Fruit fly (Drosophila melanogaster) whole organism, embryonic: ENCODE results near the gene CG42819.

Experiments used
- B-H1 ChIP-seq: fragments of 200-800 bp; sonication (Bioruptor generic); IDR thresholded peaks from 3 replicates; pipeline ENCODE4 v1.3.6; 2022; ENCODE audit warnings: missing biosample characterization, missing genetic modification characterization
- CG10147 ChIP-seq: fragments of 200-800 bp; sonication (Bioruptor generic); optimal IDR thresholded peaks from 2 replicates; lab custom pipeline; 2019; ENCODE audit warnings: missing biosample characterization, mild to moderate bottlenecking, missing genetic modification characterization, moderate library complexity
- CG10543 ChIP-seq: fragments of 200-800 bp; sonication (Bioruptor generic); optimal IDR thresholded peaks from 3 replicates; lab custom pipeline; 2017; ENCODE audit warnings: missing biosample characterization, mild to moderate bottlenecking, missing genetic modification characterization, moderate library complexity
- CG11093 ChIP-seq: fragments of 200-800 bp; sonication (Bioruptor generic); IDR thresholded peaks from 3 replicates; pipeline ENCODE4 v1.3.6; 2022; ENCODE audit warnings: missing biosample characterization, missing genetic modification characterization
- CG11398 ChIP-seq: fragments of 200-800 bp; sonication (Bioruptor generic); optimal IDR thresholded peaks from 2 replicates; lab custom pipeline; 2016; ENCODE audit warnings: missing biosample characterization, missing genetic modification characterization
- CG11695 ChIP-seq: fragments of 200-800 bp; sonication (Bioruptor generic); IDR thresholded peaks from 3 replicates; pipeline ENCODE4 v1.3.6; 2022; ENCODE audit warnings: missing biosample characterization, missing genetic modification characterization
- CG12155 ChIP-seq: fragments of 200-800 bp; sonication (Bioruptor generic); optimal IDR thresholded peaks from 3 replicates; lab custom pipeline; 2016; ENCODE audit warnings: missing biosample characterization, missing genetic modification characterization
- CG12769 ChIP-seq: fragments of 200-800 bp; sonication (Bioruptor generic); optimal IDR thresholded peaks from 2 replicates; lab custom pipeline; 2019; ENCODE audit warnings: missing biosample characterization, mild to moderate bottlenecking, missing genetic modification characterization, moderate library complexity
- CG13296 ChIP-seq: fragments of 200-800 bp; sonication (Bioruptor generic); optimal IDR thresholded peaks from 3 replicates; lab custom pipeline; 2018; ENCODE audit warnings: missing biosample characterization, mild to moderate bottlenecking, missing genetic modification characterization
- CG14860 ChIP-seq: fragments of 200-800 bp; sonication (Bioruptor generic); IDR thresholded peaks from 3 replicates; pipeline ENCODE4 v1.3.6; 2022; ENCODE audit warnings: missing biosample characterization, missing genetic modification characterization; ENCODE audit not compliant: partially characterized antibody
- CG15011 ChIP-seq: fragments of 200-800 bp; sonication (Bioruptor generic); optimal IDR thresholded peaks from 3 replicates; lab custom pipeline; 2018; ENCODE audit warnings: missing biosample characterization, mild to moderate bottlenecking, missing genetic modification characterization
- CG17612 ChIP-seq: fragments of 200-800 bp; sonication (Bioruptor generic); IDR thresholded peaks from 2 replicates; pipeline ENCODE4 v1.3.6; 2022; ENCODE audit warnings: missing biosample characterization, missing genetic modification characterization
- CG18764 ChIP-seq: fragments of 200-800 bp; sonication (Bioruptor generic); optimal IDR thresholded peaks from 3 replicates; lab custom pipeline; 2016; ENCODE audit warnings: missing biosample characterization, missing genetic modification characterization
- CG2129 ChIP-seq: fragments of 200-800 bp; sonication (Bioruptor generic); IDR thresholded peaks from 2 replicates; pipeline ENCODE4 v1.3.6; 2022; ENCODE audit warnings: missing biosample characterization, missing genetic modification characterization; ENCODE audit not compliant: partially characterized antibody
- CG2199 ChIP-seq: fragments of 200-800 bp; sonication (Bioruptor generic); IDR thresholded peaks from 3 replicates; pipeline ENCODE4 v1.3.6; 2022; ENCODE audit warnings: missing biosample characterization, missing genetic modification characterization
- CG2678 ChIP-seq: fragments of 200-800 bp; sonication (Bioruptor generic); optimal IDR thresholded peaks from 3 replicates; lab custom pipeline; 2019; ENCODE audit warnings: missing biosample characterization, mild to moderate bottlenecking, missing genetic modification characterization, moderate library complexity
- CG30431 ChIP-seq: fragments of 200-800 bp; sonication (Bioruptor generic); optimal IDR thresholded peaks from 2 replicates; lab custom pipeline; 2017; ENCODE audit warnings: missing biosample characterization, missing genetic modification characterization
- CG3995 ChIP-seq: fragments of 200-800 bp; sonication (Bioruptor generic); optimal IDR thresholded peaks from 3 replicates; lab custom pipeline; 2016; ENCODE audit warnings: missing biosample characterization, missing genetic modification characterization
- CG4328 ChIP-seq: fragments of 200-800 bp; sonication (Bioruptor generic); optimal IDR thresholded peaks from 3 replicates; lab custom pipeline; 2017; ENCODE audit warnings: missing biosample characterization, missing genetic modification reagents, missing genetic modification characterization
- CG4707 ChIP-seq: fragments of 200-800 bp; sonication (Bioruptor generic); optimal IDR thresholded peaks from 2 replicates; lab custom pipeline; 2018; ENCODE audit warnings: missing biosample characterization, mild to moderate bottlenecking, missing genetic modification characterization, moderate library complexity
- CG4854 ChIP-seq: fragments of 200-800 bp; sonication (Bioruptor generic); optimal IDR thresholded peaks from 2 replicates; lab custom pipeline; 2016; ENCODE audit warnings: missing biosample characterization, missing genetic modification characterization, inconsistent platforms
- CG6765 ChIP-seq: fragments of 200-800 bp; sonication (Bioruptor generic); optimal IDR thresholded peaks from 3 replicates; lab custom pipeline; 2017; ENCODE audit warnings: missing biosample characterization, mild to moderate bottlenecking, missing genetic modification characterization
- CG7357 ChIP-seq: fragments of 200-800 bp; sonication (Bioruptor generic); IDR thresholded peaks from 3 replicates; pipeline ENCODE4 v1.3.6; 2022; ENCODE audit warnings: missing biosample characterization, missing genetic modification characterization
- CG7745 ChIP-seq: fragments of 200-800 bp; sonication (Bioruptor generic); optimal IDR thresholded peaks from 2 replicates; lab custom pipeline; 2018; ENCODE audit warnings: missing biosample characterization, mild to moderate bottlenecking, missing genetic modification characterization, moderate library complexity
- Fer3 ChIP-seq: fragments of 200-800 bp; sonication (Bioruptor generic); optimal IDR thresholded peaks from 2 replicates; lab custom pipeline; 2018; ENCODE audit warnings: missing biosample characterization, mild to moderate bottlenecking, missing genetic modification characterization, moderate library complexity
- Gsc ChIP-seq: fragments of 200-800 bp; sonication (Bioruptor generic); IDR thresholded peaks from 2 replicates; pipeline ENCODE4 v1.3.6; 2022; ENCODE audit warnings: missing biosample characterization, missing genetic modification characterization
- HLH3B ChIP-seq: fragments of 200-800 bp; sonication (Bioruptor generic); IDR thresholded peaks from 2 replicates; pipeline ENCODE4 v1.3.6; 2022; ENCODE audit warnings: missing biosample characterization, missing genetic modification characterization
- Hr51 ChIP-seq, 2 experiments: fragments of 200-800 bp; sonication (Bioruptor generic); optimal IDR thresholded peaks; 2 replicates in 1 of 2; 3 replicates in 1 of 2; lab custom pipeline; 2016 to 2018; ENCODE audit warnings: missing biosample characterization in 2 of 2, missing genetic modification characterization in 2 of 2, mild to moderate bottlenecking in 1 of 2, moderate library complexity in 1 of 2
- NC2β ChIP-seq: fragments of 200-800 bp; sonication (Bioruptor generic); optimal IDR thresholded peaks from 2 replicates; lab custom pipeline; 2016; ENCODE audit warnings: missing biosample characterization, missing genetic modification characterization
- Nf-YB ChIP-seq: fragments of 200-800 bp; sonication (Bioruptor generic); optimal IDR thresholded peaks from 3 replicates; lab custom pipeline; 2019; ENCODE audit warnings: missing biosample characterization, mild to moderate bottlenecking, missing genetic modification characterization, moderate library complexity
- Rx ChIP-seq: fragments of 200-800 bp; sonication (Bioruptor generic); IDR thresholded peaks from 2 replicates; pipeline ENCODE4 v1.3.6; 2022; ENCODE audit warnings: missing biosample characterization, missing genetic modification characterization
- YL-1 ChIP-seq: fragments of 200-800 bp; sonication (Bioruptor generic); optimal IDR thresholded peaks from 3 replicates; lab custom pipeline; 2017; ENCODE audit warnings: missing biosample characterization, mild to moderate bottlenecking, missing genetic modification characterization
- abd-A ChIP-seq: fragments of 200-800 bp; sonication (Bioruptor generic); optimal IDR thresholded peaks from 3 replicates; lab custom pipeline; 2019; ENCODE audit warnings: missing biosample characterization, mild to moderate bottlenecking, missing genetic modification characterization, moderate library complexity
- al ChIP-seq: fragments of 200-800 bp; sonication (Bioruptor generic); IDR thresholded peaks from 2 replicates; pipeline ENCODE4 v1.3.6; 2022; ENCODE audit warnings: missing biosample characterization, missing genetic modification characterization
- bbx ChIP-seq: fragments of 200-800 bp; sonication (Bioruptor generic); IDR thresholded peaks from 2 replicates; pipeline ENCODE4 v1.3.6; 2022; ENCODE audit warnings: missing biosample characterization, missing genetic modification characterization; ENCODE audit not compliant: partially characterized antibody
- ci ChIP-seq: fragments of 200-800 bp; sonication (Bioruptor generic); IDR thresholded peaks from 3 replicates; pipeline ENCODE4 v1.3.6; 2022; ENCODE audit warnings: missing biosample characterization, missing genetic modification characterization
- gem ChIP-seq: fragments of 200-800 bp; sonication (Bioruptor generic); optimal IDR thresholded peaks from 2 replicates; lab custom pipeline; 2019; ENCODE audit warnings: missing biosample characterization, mild to moderate bottlenecking, missing genetic modification characterization, moderate library complexity
- gt ChIP-seq: fragments of 200-800 bp; sonication (Bioruptor generic); IDR thresholded peaks from 2 replicates; pipeline ENCODE4 v1.3.6; 2022; ENCODE audit warnings: missing biosample characterization, missing genetic modification characterization
- jing ChIP-seq: fragments of 200-800 bp; sonication (Bioruptor generic); optimal IDR thresholded peaks from 2 replicates; lab custom pipeline; 2018; ENCODE audit warnings: missing biosample characterization, mild to moderate bottlenecking, missing genetic modification characterization
- onecut ChIP-seq: fragments of 200-800 bp; sonication (Bioruptor generic); IDR thresholded peaks from 2 replicates; pipeline ENCODE4 v1.3.6; 2022; ENCODE audit warnings: missing biosample characterization, missing genetic modification characterization
- pb ChIP-seq: fragments of 200-800 bp; sonication (Bioruptor generic); optimal IDR thresholded peaks from 3 replicates; lab custom pipeline; 2016; ENCODE audit warnings: missing biosample characterization, missing genetic modification characterization
- repo ChIP-seq: fragments of 200-800 bp; sonication (Bioruptor generic); optimal IDR thresholded peaks from 2 replicates; lab custom pipeline; 2016; ENCODE audit warnings: missing biosample characterization, missing genetic modification characterization
- sens ChIP-seq: fragments of 200-800 bp; sonication (Bioruptor generic); peaks from one replicate; lab custom pipeline; 2016; ENCODE audit warnings: missing biosample characterization, missing genetic modification characterization
- tna ChIP-seq: fragments of 200-800 bp; sonication (Bioruptor generic); IDR thresholded peaks from 2 replicates; pipeline ENCODE4 v1.3.6; 2022; ENCODE audit warnings: missing biosample characterization, missing genetic modification characterization; ENCODE audit not compliant: partially characterized antibody
- trem ChIP-seq: fragments of 200-800 bp; optimal IDR thresholded peaks from 3 replicates; lab custom pipeline; 2019; ENCODE audit warnings: missing biosample characterization, mild to moderate bottlenecking, missing genetic modification characterization, moderate library complexity
- twi ChIP-seq: fragments of 200-800 bp; optimal IDR thresholded peaks from 2 replicates; lab custom pipeline; 2019; ENCODE audit warnings: missing biosample characterization, mild to moderate bottlenecking, missing genetic modification characterization, moderate library complexity
- tx ChIP-seq: fragments of 200-800 bp; sonication (Bioruptor generic); optimal IDR thresholded peaks from 2 replicates; lab custom pipeline; 2016; ENCODE audit warnings: missing biosample characterization, missing genetic modification characterization
- zf30C ChIP-seq: fragments of 200-800 bp; sonication (Bioruptor generic); optimal IDR thresholded peaks from 3 replicates; lab custom pipeline; 2018; ENCODE audit warnings: missing biosample characterization, mild to moderate bottlenecking, missing genetic modification characterization

CG42819 gene

DNA sequence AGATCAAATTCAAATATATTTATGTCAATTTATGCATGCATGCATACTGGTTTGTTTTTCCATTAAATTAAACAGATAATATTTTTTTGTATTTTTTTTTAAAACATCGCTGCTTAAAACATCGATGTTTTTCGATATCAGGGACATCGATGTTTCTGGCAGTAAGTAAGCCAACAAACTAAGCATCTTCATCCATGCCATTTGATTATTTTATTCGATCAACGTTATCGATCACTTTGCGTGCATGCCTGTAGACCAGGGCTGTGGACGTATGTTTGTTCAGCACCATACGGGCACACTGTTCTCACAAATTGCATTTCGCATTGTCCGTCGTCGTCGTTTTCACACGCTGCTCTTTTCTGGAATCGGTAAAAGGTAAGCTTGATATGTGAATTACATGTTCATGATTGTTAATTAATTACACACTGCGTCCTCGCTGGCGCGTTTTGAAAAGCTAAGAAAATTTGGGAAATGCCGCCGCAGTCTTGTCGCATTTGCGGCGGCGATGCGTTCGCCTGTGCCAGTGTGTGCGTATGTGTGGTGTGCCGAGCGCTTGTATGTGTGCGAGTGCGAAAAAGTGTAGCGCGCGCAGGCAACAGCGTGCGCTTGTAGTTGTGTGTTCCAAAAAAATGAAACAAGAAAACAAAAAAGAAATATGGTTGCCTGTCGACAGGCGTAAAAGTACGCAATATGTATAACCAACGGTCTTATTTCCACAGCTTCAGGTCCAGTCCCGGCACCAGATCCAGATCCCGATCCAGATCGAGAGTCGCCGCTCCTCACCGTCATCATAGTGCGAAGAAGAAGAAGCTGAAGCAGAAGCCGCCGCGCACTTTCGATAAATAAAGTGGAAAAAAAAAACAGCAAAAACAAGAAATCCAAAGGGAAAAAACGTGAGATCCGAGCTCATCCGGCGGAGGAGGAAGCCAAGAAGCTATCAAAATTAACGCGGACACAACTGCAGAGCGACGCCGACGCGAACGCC, 14.4 kb upstream of the CG42819 start, which contains the start of gene emb (continued):
- TF ChIP-seq CG17612 (GFP tag; lab: Robert Waterston, UW) (no peak), CG7745 (tag; lab: Kevin White, UChicago) (no peak), HLH3B (GFP tag; lab: Robert Waterston, UW) (no peak), Hr51 (GFP tag; optimal IDR thresholded peaks at IDR 0.05; lab: Kevin White, UChicago) (peak in 1 of 2 experiments; percentile 15), gem (tag; lab: Kevin White, UChicago) (no peak), CG7357 (no peak), sens (GFP tag; lab: Kevin White, UChicago) (peak; percentile 88), CG11093 (no peak), bbx (GFP tag; lab: Robert Waterston, UW) (peak; percentile 96), tx (GFP tag; lab: Kevin White, UChicago) (peak; percentile 44), trem (tag; lab: Kevin White, UChicago) (peak; percentile 68), jing (GFP tag; lab: Kevin White, UChicago) (no peak), tna (GFP tag; lab: Robert Waterston, UW) (peak; percentile 99), YL-1 (peak; percentile 85), CG11695 (GFP tag; lab: Robert Waterston, UW) (no peak), CG6765 (GFP tag; lab: Kevin White, UChicago) (no peak), CG12769 (tag; lab: Kevin White, UChicago) (no peak), CG4328 (GFP tag; lab: Kevin White, UChicago) (peak; percentile 40), CG2129 (GFP tag; lab: Robert Waterston, UW) (peak; percentile 67; the same call in 1 of the 2 replicates), NC2β (GFP tag; lab: Kevin White, UChicago) (peak; percentile 47), CG30431 (GFP tag; lab: Kevin White, UChicago) (no peak), CG14860 (peak; percentile 99), CG3995 (GFP tag; lab: Kevin White, UChicago) (peak; percentile 47), ci (GFP tag; lab: Robert Waterston, UW) (0 out of 3 replicates have a peak, but pooled peaks have one; percentile 15), abd-A (no peak), zf30C (no peak), CG12155 (GFP tag; lab: Kevin White, UChicago) (peak; percentile 28), Nf-YB (no peak), twi (peak; percentile 40), CG4854 (peak; percentile 43), CG4707 (GFP tag; lab: Kevin White, UChicago) (no peak), B-H1 (no peak), CG10543 (no peak), CG2199 (GFP tag; lab: Robert Waterston, UW) (no peak), CG18764 (GFP tag; lab: Kevin White, UChicago) (peak; percentile 29), Gsc (GFP tag; lab: Robert Waterston, UW) (no peak), CG10147 (GFP tag; lab: Kevin White, UChicago) (no peak), Fer3 (peak; percentile 30), onecut (GFP tag; lab: Robert Waterston, UW) (peak; percentile 1; the same call in 1 of the 2 replicates), CG2678 (tag; lab: Kevin White, UChicago) (no peak), Rx (GFP tag; lab: Robert Waterston, UW) (0 out of 2 replicates have a peak, but pooled peaks have one; percentile 25), gt (GFP tag; lab: Robert Waterston, UW) (no peak), CG11398 (GFP tag; lab: Kevin White, UChicago) (no peak), pb (peak; percentile 36), CG15011 (no peak), repo (peak; percentile 19), CG13296 (no peak), al (peak; percentile 37; the same call in 1 of the 2 replicates)
